Worm (Caenorhabditis elegans) whole organism, young adult: Measurements from ENCODE around the gene fipr-21.

Source experiments
- B0035.1 ChIP-seq: sonication (generic microtip); optimal IDR thresholded peaks from 2 replicates; lab custom pipeline; 2016; ENCODE audit warnings: missing genetic modification characterization, mild to moderate bottlenecking, missing compliant biosample characterization, missing genotype, missing genetic modification reagents
- attf-5 ChIP-seq: fragments of 200-800 bp; sonication (Bioruptor generic); optimal IDR thresholded peaks from 2 replicates; lab custom pipeline; 2018; ENCODE audit warnings: mild to moderate bottlenecking, missing genetic modification characterization, missing compliant biosample characterization
- cebp-1 ChIP-seq, 2 experiments: fragments of 200-800 bp in 1 of 2; sonication (Bioruptor generic) in 1 of 2; sonication (generic microtip) in 1 of 2; IDR thresholded peaks in 1 of 2; optimal IDR thresholded peaks in 1 of 2; 2 replicates each; pipeline versions ENCODE4 v1.3.6 to Lab custom; 2017 to 2022; ENCODE audit warnings: missing compliant biosample characterization in 2 of 2, missing genetic modification characterization in 2 of 2, mild to moderate bottlenecking in 1 of 2, missing genetic modification reagents in 1 of 2, moderate library complexity in 1 of 2
- dox-1 ChIP-seq: fragments of 200-800 bp; sonication (Bioruptor generic); IDR thresholded peaks from 2 replicates; pipeline ENCODE4 v1.3.6; 2022; ENCODE audit warnings: missing genetic modification reagents, missing genetic modification characterization, missing compliant biosample characterization
- egl-44 ChIP-seq: fragments of 200-800 bp; sonication (Bioruptor generic); IDR thresholded peaks from 2 replicates; pipeline ENCODE4 v1.3.6; 2022; ENCODE audit warnings: missing genetic modification reagents, missing genetic modification characterization, missing compliant biosample characterization
- ets-4 ChIP-seq: fragments of 200-800 bp; sonication (Bioruptor generic); optimal IDR thresholded peaks from 2 replicates; lab custom pipeline; 2018; ENCODE audit warnings: mild to moderate bottlenecking, missing genetic modification characterization, missing compliant biosample characterization
- fkh-3 ChIP-seq: sonication (generic microtip); optimal IDR thresholded peaks from 2 replicates; lab custom pipeline; 2016; ENCODE audit warnings: mild to moderate bottlenecking, missing genetic modification characterization, missing compliant biosample characterization
- him-1 ChIP-seq: sonication (generic microtip); optimal IDR thresholded peaks from 2 replicates; lab custom pipeline; 2016; ENCODE audit warnings: missing genotype, missing genetic modification reagents, missing genetic modification characterization, missing compliant biosample characterization
- hmg-20 ChIP-seq: fragments of 200-800 bp; sonication (Bioruptor generic); IDR thresholded peaks from 2 replicates; pipeline ENCODE4 v1.3.6; 2022; ENCODE audit warnings: missing genetic modification reagents, missing genetic modification characterization, missing compliant biosample characterization
- madf-3 ChIP-seq: fragments of 200-800 bp; sonication (Bioruptor generic); IDR thresholded peaks from 2 replicates; pipeline ENCODE4 v1.3.6; 2022; ENCODE audit warnings: missing genetic modification reagents, missing genetic modification characterization, missing compliant biosample characterization
- mcd-1 ChIP-seq: fragments of 200-800 bp; sonication (Bioruptor generic); IDR thresholded peaks from 2 replicates; pipeline ENCODE4 v1.3.6; 2022; ENCODE audit warnings: missing genetic modification reagents, missing genetic modification characterization, missing compliant biosample characterization
- nhr-80 ChIP-seq: sonication (generic microtip); optimal IDR thresholded peaks from 2 replicates; lab custom pipeline; 2016; ENCODE audit warnings: missing genetic modification characterization, missing compliant biosample characterization
- tbp1 ChIP-seq: fragments of 200-800 bp; sonication (Bioruptor generic); optimal IDR thresholded peaks from 2 replicates; lab custom pipeline; 2018; ENCODE audit warnings: mild to moderate bottlenecking, missing genetic modification characterization, missing compliant biosample characterization
- zfh-2 ChIP-seq: fragments of 200-800 bp; sonication (Bioruptor generic); conservative IDR thresholded peaks from 2 replicates; pipeline ENCODE4 v1.3.6; 2022; ENCODE audit warnings: missing genetic modification reagents, missing genetic modification characterization, missing compliant biosample characterization

The fipr-21 gene

DNA sequence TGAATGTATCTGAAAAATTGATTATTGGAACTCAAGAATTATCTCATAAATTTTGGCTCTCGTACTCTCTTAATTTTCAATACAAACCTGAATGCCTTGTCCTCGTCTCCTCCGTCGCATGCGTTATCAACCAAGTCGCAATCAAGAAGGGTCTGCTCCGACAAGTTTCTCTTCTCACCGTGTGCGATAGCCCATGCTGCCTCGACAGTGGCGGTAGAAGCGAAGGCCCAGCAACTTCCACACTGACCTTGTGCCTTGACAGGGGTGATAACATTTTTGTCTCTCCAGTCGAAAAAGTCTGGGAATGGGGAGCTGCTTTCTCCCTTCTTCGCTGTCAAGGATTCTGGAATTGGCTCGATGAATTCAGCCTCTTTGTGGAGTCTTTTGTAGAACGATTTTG lies 35.7 kb downstream of the fipr-21 start:
- TF ChIP-seq dox-1 (GFP tag; lab: Robert Waterston, UW) (peak; percentile 65; the same call in 1 of the 2 replicates), ets-4 (GFP tag; lab: Kevin White, UChicago) (peak; percentile 72), zfh-2 (GFP tag; lab: Robert Waterston, UW) (peak; percentile 67; the same call in 1 of the 2 replicates), madf-3 (GFP tag; lab: Robert Waterston, UW) (no peak), tbp1 (GFP tag; lab: Kevin White, UChicago) (peak; percentile 6), mcd-1 (peak; percentile 23; the same call in 1 of the 2 replicates), nhr-80 (tag; lab: Kevin White, UChicago) (peak; percentile 80), fkh-3 (tag; lab: Kevin White, UChicago) (no peak)

DNA sequence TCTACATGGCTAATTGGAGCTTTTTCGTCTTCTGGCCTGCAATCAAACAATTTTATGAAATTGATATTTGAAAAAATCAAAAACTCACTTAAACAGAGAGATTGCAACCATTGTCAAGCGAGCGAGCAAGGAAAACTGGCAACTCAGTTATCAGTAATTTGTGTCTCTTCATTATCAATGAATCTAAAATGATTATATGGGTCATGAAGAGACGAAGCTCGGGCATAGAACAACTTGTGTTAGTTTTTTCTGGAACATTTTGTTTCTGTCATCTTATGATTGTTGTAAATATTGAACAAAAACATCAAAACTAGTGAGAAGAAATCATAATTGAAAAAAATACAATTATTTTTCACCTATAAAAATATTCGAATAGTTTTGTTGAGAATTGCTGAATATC lies 36.7 kb downstream of the fipr-21 start, which contains the start of gene R07E3.1:
TSS of gene R07E3.1 (minus strand) at position 176 of the 400 bp plus-strand sequence.
- TF ChIP-seq attf-5 (GFP tag; lab: Kevin White, UChicago) (no peak), cebp-1 (GFP tag; IDR thresholded peaks at IDR 0.05; lab: Robert Waterston, UW) (0 out of 2 replicates have a peak, but pooled peaks have one; percentile 15), cebp-1 (tag; optimal IDR thresholded peaks at IDR 0.05; lab: Kevin White, UChicago) (no peak), egl-44 (GFP tag; lab: Robert Waterston, UW) (no peak), nhr-80 (tag; lab: Kevin White, UChicago) (peak; percentile 57), hmg-20 (no peak)

DNA sequence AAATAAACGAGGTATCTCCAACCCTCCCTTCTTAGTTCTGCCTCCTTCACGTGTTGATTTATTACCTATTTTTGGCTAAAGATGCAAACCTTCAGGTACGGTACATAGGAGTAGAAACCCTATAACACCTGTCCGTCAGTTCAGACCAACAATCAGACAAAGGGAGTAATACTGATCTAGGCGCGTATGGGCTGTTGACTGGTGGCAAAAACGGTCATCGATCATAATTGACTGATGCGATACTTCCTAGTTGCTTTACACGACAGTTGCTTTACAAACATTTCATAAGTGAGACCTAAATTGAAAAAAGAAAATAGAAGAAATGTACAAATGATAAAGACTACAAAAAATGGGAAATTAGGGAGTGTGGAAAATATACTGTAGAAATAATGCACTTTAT lies 45.8 kb downstream of the fipr-21 start:
- TF ChIP-seq B0035.1 (tag; lab: Kevin White, UChicago), result no peak

DNA sequence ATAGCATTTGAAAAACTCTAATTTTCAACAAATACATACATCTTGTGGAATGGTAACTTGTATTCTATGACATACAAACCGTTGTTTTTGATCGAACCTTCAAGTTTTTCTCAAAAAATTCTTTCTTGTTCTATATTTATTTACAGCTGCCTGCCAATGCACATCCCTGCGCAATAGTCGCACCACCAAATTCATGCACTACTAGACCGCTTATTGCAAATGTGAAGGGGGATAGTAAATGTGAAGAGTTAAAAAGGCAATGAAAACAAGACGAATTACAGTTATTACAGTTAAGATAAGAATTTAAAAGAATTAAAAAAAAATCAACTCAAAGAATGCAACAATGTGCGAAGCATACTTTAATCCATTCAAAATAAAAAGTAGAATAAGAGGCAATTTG lies 49.5 kb downstream of the fipr-21 start:
- no peak for TF ChIP-seq him-1 (tag; lab: Kevin White, UChicago)
